Worm (Caenorhabditis elegans): Measurements from ENCODE around the gene orc-4.
A peak's percentile ranks its signal among the peaks of the same experiment; 100 is the strongest.

The orc-4 gene

DNA sequence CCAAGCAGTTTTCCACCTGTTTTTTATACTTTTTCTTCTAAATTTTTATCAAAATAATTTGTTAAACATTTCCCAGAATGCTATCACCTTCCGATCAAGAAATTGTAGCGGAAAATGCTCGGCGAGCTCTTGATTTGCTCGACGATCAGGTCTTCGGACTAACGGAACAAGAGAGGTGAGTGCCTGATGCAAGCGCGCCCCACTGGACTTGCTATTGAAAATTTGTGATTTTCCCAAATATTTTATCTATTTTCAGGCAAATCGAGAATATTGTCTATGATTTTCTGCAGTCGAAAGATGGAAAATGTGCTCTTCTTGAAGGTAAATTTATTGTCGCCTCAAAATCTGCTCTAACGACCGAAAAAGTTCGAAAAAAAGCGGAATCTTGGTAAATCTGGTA is at the start of gene orc-4:
Gene orc-4, plus strand, starts transcription at position 77 of the 400 bp plus-strand sequence.
- TF ChIP-seq lsy-2 (tag; optimal IDR thresholded peaks at IDR 0.05) (peak in 1 of 2 experiments; percentile 45), mbf-1 (tag; optimal IDR thresholded peaks at IDR 0.05) (no peak), C34F6.9 (tag; optimal IDR thresholded peaks at IDR 0.05) (peak; percentile 19)

DNA sequence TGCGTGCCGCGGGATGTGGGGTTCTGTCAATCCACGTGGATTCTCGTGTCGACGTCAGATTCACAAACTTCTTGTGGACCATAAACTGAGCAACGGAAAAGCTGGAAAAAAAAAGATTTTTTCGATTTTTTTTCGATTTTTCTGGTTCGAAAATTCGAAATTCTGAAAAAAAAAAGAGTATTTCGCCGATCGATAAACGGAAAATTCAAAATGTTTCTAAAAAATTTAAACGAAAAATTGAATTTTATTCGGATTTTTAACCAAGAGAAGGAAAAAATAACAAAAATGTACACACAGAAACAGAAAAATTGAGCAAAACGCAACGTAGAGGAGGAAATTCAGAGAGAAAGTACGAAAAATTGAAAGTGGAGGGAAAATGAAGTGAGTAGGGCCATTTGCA is 49.6 kb upstream of the orc-4 start, which contains the start of gene Y39A1A.3:
Gene Y39A1A.3, minus strand, starts transcription at position 101 of the 400 bp plus-strand sequence.
- TF ChIP-seq sem-4 (tag; optimal IDR thresholded peaks at IDR 0.05) (no peak), nhr-77 (tag; optimal IDR thresholded peaks at IDR 0.05) (no peak), unc-55 (GFP tag; optimal IDR thresholded peaks at IDR 0.05) (no peak), ceh-16 (tag; optimal IDR thresholded peaks at IDR 0.05) (no peak), nhr-11 (tag; optimal IDR thresholded peaks at IDR 0.05) (no peak), sma-3 (GFP tag; optimal IDR thresholded peaks at IDR 0.05) (no peak), ztf-4 (tag; optimal IDR thresholded peaks at IDR 0.05) (no peak), lin-13 (GFP tag; optimal IDR thresholded peaks at IDR 0.05) (no peak), egl-27 (tag; optimal IDR thresholded peaks at IDR 0.05) (no peak), F13H6.1 (tag; optimal IDR thresholded peaks at IDR 0.05) (no peak), ztf-1 (GFP tag; conservative IDR thresholded peaks at IDR 0.05) (no peak), lsy-2 (tag; optimal IDR thresholded peaks at IDR 0.05) (no peak)

DNA sequence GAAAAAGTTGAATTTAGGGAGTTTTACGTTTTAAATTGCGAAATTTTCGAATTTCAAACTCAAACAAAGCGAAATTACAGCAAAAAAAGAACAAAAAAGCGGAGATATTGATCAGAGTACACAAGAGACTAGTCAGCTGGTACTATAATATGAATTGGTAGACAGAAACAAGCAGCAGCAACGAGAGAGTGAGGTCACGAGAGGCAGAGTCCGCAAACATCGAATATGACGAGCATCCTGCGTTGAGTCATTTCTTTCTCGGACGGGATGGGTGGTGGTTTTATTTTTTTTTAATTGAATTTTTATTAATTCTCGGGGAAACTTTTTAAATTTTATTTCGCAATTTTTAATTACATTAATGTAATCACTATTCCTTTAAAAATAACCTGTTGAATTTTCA is 46.3 kb upstream of the orc-4 start:
- peak; percentile 79 for TF ChIP-seq nhr-129 (tag; optimal IDR thresholded peaks at IDR 0.05)
- no peak for TF ChIP-seq skn-1 (tag; optimal IDR thresholded peaks at IDR 0.05)
- peak; percentile 50 for TF ChIP-seq lin-11 (tag; optimal IDR thresholded peaks at IDR 0.05)
- TF ChIP-seq nhr-11 (tag; optimal IDR thresholded peaks at IDR 0.05), result no peak
- TF ChIP-seq ZK546.5 (tag; optimal IDR thresholded peaks at IDR 0.05), result no peak
- no peak for TF ChIP-seq ztf-11 (tag; optimal IDR thresholded peaks at IDR 0.05)
- TF ChIP-seq mdl-1 (tag; optimal IDR thresholded peaks at IDR 0.05), result no peak
- no peak for TF ChIP-seq R02D3.7 (tag; optimal IDR thresholded peaks at IDR 0.05)
- TF ChIP-seq ztf-1 (GFP tag; conservative IDR thresholded peaks at IDR 0.05), result no peak
- TF ChIP-seq lin-39 (tag; optimal IDR thresholded peaks at IDR 0.05), result no peak
- TF ChIP-seq nhr-237 (tag; optimal IDR thresholded peaks at IDR 0.05), result no peak
- TF ChIP-seq nhr-25 (tag; optimal IDR thresholded peaks at IDR 0.05), result peak; percentile 75
- peak; percentile 17 for TF ChIP-seq ama-1 (optimal IDR thresholded peaks at IDR 0.05)
- no peak for TF ChIP-seq sma-9 (GFP tag; optimal IDR thresholded peaks at IDR 0.05)
- TF ChIP-seq sma-9 (tag; optimal IDR thresholded peaks at IDR 0.05), result no peak
- no peak for TF ChIP-seq nhr-23 (tag; optimal IDR thresholded peaks at IDR 0.05)
- TF ChIP-seq lsy-2 (tag; optimal IDR thresholded peaks at IDR 0.05), result peak; percentile 49 to 85
- peak; percentile 10 for TF ChIP-seq nhr-21 (tag; optimal IDR thresholded peaks at IDR 0.05)
- peak; percentile 31 for TF ChIP-seq sma-3 (GFP tag; optimal IDR thresholded peaks at IDR 0.05)
- peak; percentile 74 for TF ChIP-seq gmeb-1 (tag; optimal IDR thresholded peaks at IDR 0.05)
- TF ChIP-seq nhr-6 (tag; optimal IDR thresholded peaks at IDR 0.05), result peak; percentile 30
- no peak for TF ChIP-seq dmd-4 (tag; optimal IDR thresholded peaks at IDR 0.05)
- TF ChIP-seq unc-62 (GFP tag; optimal IDR thresholded peaks at IDR 0.05), result no peak
- peak; percentile 27 for TF ChIP-seq ceh-16 (tag; optimal IDR thresholded peaks at IDR 0.05)
- no peak for TF ChIP-seq aly-2 (tag; optimal IDR thresholded peaks at IDR 0.05)
- no peak for TF ChIP-seq sem-4 (tag; optimal IDR thresholded peaks at IDR 0.05)
- TF ChIP-seq elt-1 (tag; optimal IDR thresholded peaks at IDR 0.05), result no peak
- no peak for TF ChIP-seq mbf-1 (tag; optimal IDR thresholded peaks at IDR 0.05)
- TF ChIP-seq nhr-77 (tag; optimal IDR thresholded peaks at IDR 0.05), result no peak
- TF ChIP-seq crh-2 (tag; optimal IDR thresholded peaks at IDR 0.05), result peak; percentile 78
- TF ChIP-seq nhr-10 (tag; optimal IDR thresholded peaks at IDR 0.05), result no peak
- peak; percentile 46 for TF ChIP-seq lin-13 (GFP tag; optimal IDR thresholded peaks at IDR 0.05)
- peak; percentile 1 for TF ChIP-seq blmp-1 (tag; optimal IDR thresholded peaks at IDR 0.05; ENCODE audit: insufficient read depth)
- TF ChIP-seq nhr-12 (tag; optimal IDR thresholded peaks at IDR 0.05), result no peak
- peak; percentile 98 for TF ChIP-seq fos-1 (tag; optimal IDR thresholded peaks at IDR 0.05)
- no peak for TF ChIP-seq elt-3 (tag; optimal IDR thresholded peaks at IDR 0.05)
- no peak for TF ChIP-seq unc-39 (tag; optimal IDR thresholded peaks at IDR 0.05)
- peak; percentile 69 for TF ChIP-seq F13H6.1 (tag; optimal IDR thresholded peaks at IDR 0.05)
- peak; percentile 8 for TF ChIP-seq mab-5 (tag; optimal IDR thresholded peaks at IDR 0.05)
- no peak for TF ChIP-seq peb-1 (tag; optimal IDR thresholded peaks at IDR 0.05)
- TF ChIP-seq C34F6.9 (tag; optimal IDR thresholded peaks at IDR 0.05), result peak; percentile 88
- TF ChIP-seq ceh-82 (tag; optimal IDR thresholded peaks at IDR 0.05), result no peak
- peak; percentile 67 for TF ChIP-seq unc-55 (GFP tag; optimal IDR thresholded peaks at IDR 0.05)
- TF ChIP-seq alr-1 (tag; optimal IDR thresholded peaks at IDR 0.05), result no peak
- TF ChIP-seq egl-27 (tag; optimal IDR thresholded peaks at IDR 0.05), result peak; percentile 49
- TF ChIP-seq ztf-4 (tag; optimal IDR thresholded peaks at IDR 0.05), result no peak
- peak; percentile 23 for TF ChIP-seq snpc-4 (tag; optimal IDR thresholded peaks at IDR 0.05)
- TF ChIP-seq Y55F3AM.14 (GFP tag; optimal IDR thresholded peaks at IDR 0.05), result no peak
- TF ChIP-seq zag-1 (tag; optimal IDR thresholded peaks at IDR 0.05), result no peak
